Fruit fly (Drosophila melanogaster): Measurements from ENCODE around the gene Ldsdh1.

dm6 chrX:8059629-8060028, 21.8 kb downstream of the Ldsdh1 start:
- TF ChIP-seq Dfd (GFP tag; optimal IDR thresholded peaks at IDR 0.05) (no peak), lola (GFP tag; optimal IDR thresholded peaks at IDR 0.05) (no peak), CG9705 (GFP tag; optimal IDR thresholded peaks at IDR 0.05) (no peak), sage (GFP tag; optimal IDR thresholded peaks at IDR 0.05) (no peak), usp (GFP tag; optimal IDR thresholded peaks at IDR 0.05) (no peak), Rel (GFP tag; optimal IDR thresholded peaks at IDR 0.05) (no peak), Rel (tag; optimal IDR thresholded peaks at IDR 0.05) (no peak), pan (optimal IDR thresholded peaks at IDR 0.05) (no peak), Mio (GFP tag; optimal IDR thresholded peaks at IDR 0.05) (no peak), Myc (optimal IDR thresholded peaks at IDR 0.05) (no peak), OdsH (GFP tag; optimal IDR thresholded peaks at IDR 0.05) (no peak)
